Fruit fly (Drosophila melanogaster) whole organism, prepupa: ENCODE data around the gene CG17111.
A peak's percentile ranks its signal among the peaks of the same experiment; 100 is the strongest.

Experiments used
- Blimp-1 ChIP-seq: fragments of 200-800 bp; sonication (Bioruptor generic); optimal IDR thresholded peaks from 3 replicates; lab custom pipeline; 2017; ENCODE audit warnings: missing biosample characterization, missing genetic modification characterization, mild to moderate bottlenecking, moderate library complexity, missing genetic modification reagents
- CG10669 ChIP-seq: fragments of 200-800 bp; sonication (Bioruptor generic); optimal IDR thresholded peaks from 3 replicates; lab custom pipeline; 2018; ENCODE audit warnings: missing biosample characterization, mild to moderate bottlenecking, missing genetic modification characterization, moderate library complexity
- CG11294 ChIP-seq: fragments of 200-800 bp; sonication (Bioruptor generic); IDR thresholded peaks from 2 replicates; pipeline ENCODE4 v1.3.6; 2022; ENCODE audit warnings: missing biosample characterization, missing genetic modification characterization
- CG11762 ChIP-seq: fragments of 200-800 bp; sonication (Bioruptor generic); optimal IDR thresholded peaks from 3 replicates; lab custom pipeline; 2016; ENCODE audit warnings: missing biosample characterization, missing genetic modification characterization; ENCODE audit not compliant: insufficient read depth
- CG11902 ChIP-seq: fragments of 200-800 bp; sonication (Bioruptor generic); optimal IDR thresholded peaks from 3 replicates; lab custom pipeline; 2016; ENCODE audit warnings: missing biosample characterization, missing genetic modification characterization
- CG15336 ChIP-seq: fragments of 200-800 bp; sonication (Bioruptor generic); IDR thresholded peaks from 2 replicates; pipeline ENCODE4 v1.3.6; 2022; ENCODE audit warnings: missing biosample characterization, missing genetic modification characterization
- CG1621 ChIP-seq: fragments of 200-800 bp; sonication (Bioruptor generic); optimal IDR thresholded peaks from 3 replicates; lab custom pipeline; 2018; ENCODE audit warnings: missing biosample characterization, mild to moderate bottlenecking, missing genetic modification characterization
- CG16779 ChIP-seq: fragments of 200-800 bp; sonication (Bioruptor generic); optimal IDR thresholded peaks from 3 replicates; lab custom pipeline; 2017; ENCODE audit warnings: missing biosample characterization, mild to moderate bottlenecking, missing genetic modification characterization
- CG3032 ChIP-seq: fragments of 200-800 bp; optimal IDR thresholded peaks from 2 replicates; lab custom pipeline; 2019; ENCODE audit warnings: missing biosample characterization, mild to moderate bottlenecking, missing genetic modification characterization, moderate library complexity
- CG31627 ChIP-seq: fragments of 200-800 bp; sonication (Bioruptor generic); optimal IDR thresholded peaks from 3 replicates; lab custom pipeline; 2016; ENCODE audit warnings: missing biosample characterization, missing genetic modification characterization
- CG32006 ChIP-seq: fragments of 200-800 bp; sonication (Bioruptor generic); optimal IDR thresholded peaks from 3 replicates; lab custom pipeline; 2017; ENCODE audit warnings: missing biosample characterization, mild to moderate bottlenecking, missing genetic modification characterization
- CG34406 ChIP-seq: fragments of 200-800 bp; sonication (Bioruptor generic); optimal IDR thresholded peaks from 3 replicates; lab custom pipeline; 2016; ENCODE audit warnings: missing biosample characterization, missing genetic modification characterization
- CG3919 ChIP-seq: fragments of 200-800 bp; sonication (Bioruptor generic); optimal IDR thresholded peaks from 3 replicates; lab custom pipeline; 2016; ENCODE audit warnings: missing biosample characterization, missing genetic modification characterization
- CG4318 ChIP-seq: fragments of 200-800 bp; sonication (Bioruptor generic); optimal IDR thresholded peaks from 3 replicates; lab custom pipeline; 2017; ENCODE audit warnings: missing biosample characterization, mild to moderate bottlenecking, missing genetic modification characterization
- CG6276 ChIP-seq: fragments of 200-800 bp; sonication (Bioruptor generic); optimal IDR thresholded peaks from 2 replicates; lab custom pipeline; 2017; ENCODE audit warnings: missing biosample characterization, mild to moderate bottlenecking, missing genetic modification characterization
- CG6792 ChIP-seq: fragments of 200-800 bp; sonication (Bioruptor generic); optimal IDR thresholded peaks from 3 replicates; lab custom pipeline; 2016; ENCODE audit warnings: missing biosample characterization, missing genetic modification characterization
- CG6808 ChIP-seq: fragments of 200-800 bp; sonication (Bioruptor generic); optimal IDR thresholded peaks from 3 replicates; lab custom pipeline; 2017; ENCODE audit warnings: missing biosample characterization, missing genetic modification characterization, mild to moderate bottlenecking, moderate library complexity, missing genetic modification reagents
- CG7368 ChIP-seq: fragments of 200-800 bp; sonication (Bioruptor generic); optimal IDR thresholded peaks from 3 replicates; lab custom pipeline; 2016; ENCODE audit warnings: missing biosample characterization, missing genetic modification characterization
- CG8319 ChIP-seq: fragments of 200-800 bp; sonication (Bioruptor generic); optimal IDR thresholded peaks from 3 replicates; lab custom pipeline; 2016; ENCODE audit warnings: missing biosample characterization, missing genetic modification characterization
- CG9139 ChIP-seq: fragments of 200-800 bp; sonication (Bioruptor generic); optimal IDR thresholded peaks from 3 replicates; lab custom pipeline; 2017; ENCODE audit warnings: missing biosample characterization, mild to moderate bottlenecking, missing genetic modification characterization
- Eip75B ChIP-seq: fragments of 200-800 bp; sonication (Bioruptor generic); optimal IDR thresholded peaks from 3 replicates; lab custom pipeline; 2016; ENCODE audit warnings: missing biosample characterization, missing genetic modification characterization
- Eip78C ChIP-seq: fragments of 200-800 bp; sonication (Bioruptor generic); peaks from one replicate; lab custom pipeline; 2016; ENCODE audit warnings: missing biosample characterization, missing genetic modification characterization
- Ets21C ChIP-seq: fragments of 200-800 bp; sonication (Bioruptor generic); optimal IDR thresholded peaks from 3 replicates; lab custom pipeline; 2016; ENCODE audit warnings: missing biosample characterization, missing genetic modification characterization
- Ets96B ChIP-seq: fragments of 200-800 bp; optimal IDR thresholded peaks from 2 replicates; lab custom pipeline; 2019; ENCODE audit warnings: missing biosample characterization, mild to moderate bottlenecking, missing genetic modification characterization, moderate library complexity
- Gug ChIP-seq: fragments of 200-800 bp; sonication (Bioruptor generic); IDR thresholded peaks from 2 replicates; pipeline ENCODE4 v1.3.6; 2022; ENCODE audit warnings: missing biosample characterization, missing genetic modification characterization
- Hr38 ChIP-seq: sonication (Bioruptor generic); optimal IDR thresholded peaks from 2 replicates; lab custom pipeline; 2016; ENCODE audit warnings: missing biosample characterization, missing genetic modification characterization
- Hr39 ChIP-seq: fragments of 200-800 bp; sonication (Bioruptor generic); optimal IDR thresholded peaks from 2 replicates; lab custom pipeline; 2016; ENCODE audit warnings: missing biosample characterization, missing genetic modification characterization
- Hr4 ChIP-seq: fragments of 200-800 bp; sonication (Bioruptor generic); optimal IDR thresholded peaks from 3 replicates; lab custom pipeline; 2016; ENCODE audit warnings: missing biosample characterization, missing genetic modification characterization
- Lpt ChIP-seq: fragments of 200-800 bp; sonication (Bioruptor generic); optimal IDR thresholded peaks from 3 replicates; lab custom pipeline; 2016; ENCODE audit warnings: missing biosample characterization, missing genetic modification characterization
- Met ChIP-seq: fragments of 200-800 bp; sonication (Bioruptor generic); optimal IDR thresholded peaks from 3 replicates; lab custom pipeline; 2016; ENCODE audit warnings: missing biosample characterization, missing genetic modification characterization
- OdsH ChIP-seq: fragments of 200-800 bp; sonication (Bioruptor generic); optimal IDR thresholded peaks from 3 replicates; lab custom pipeline; 2016; ENCODE audit warnings: missing biosample characterization, missing genetic modification characterization
- Smox ChIP-seq: fragments of 200-800 bp; sonication (Bioruptor generic); optimal IDR thresholded peaks from 3 replicates; lab custom pipeline; 2016; ENCODE audit warnings: missing biosample characterization, missing genetic modification characterization
- Sox102F ChIP-seq: fragments of 200-800 bp; sonication (Bioruptor generic); optimal IDR thresholded peaks from 2 replicates; lab custom pipeline; 2016; ENCODE audit warnings: missing biosample characterization, mild to moderate bottlenecking, missing genetic modification characterization
- Sox14 ChIP-seq: fragments of 200-800 bp; sonication (Bioruptor generic); optimal IDR thresholded peaks from 3 replicates; lab custom pipeline; 2016; ENCODE audit warnings: missing biosample characterization, missing genetic modification characterization
- achi ChIP-seq: fragments of 200-800 bp; sonication (Bioruptor generic); optimal IDR thresholded peaks from 3 replicates; lab custom pipeline; 2016; ENCODE audit warnings: missing biosample characterization, missing genetic modification characterization
- acj6 ChIP-seq: fragments of 200-800 bp; sonication (Bioruptor generic); optimal IDR thresholded peaks from 3 replicates; lab custom pipeline; 2016; ENCODE audit warnings: missing biosample characterization, missing genetic modification characterization
- cyc ChIP-seq: fragments of 200-800 bp; sonication (Bioruptor generic); optimal IDR thresholded peaks from 3 replicates; lab custom pipeline; 2016; ENCODE audit warnings: missing biosample characterization, missing genetic modification characterization
- dac ChIP-seq: fragments of 200-800 bp; sonication (Bioruptor generic); optimal IDR thresholded peaks from 2 replicates; lab custom pipeline; 2017; ENCODE audit warnings: missing biosample characterization, mild to moderate bottlenecking, missing genetic modification characterization
- dsx ChIP-seq: fragments of 200-800 bp; optimal IDR thresholded peaks from 3 replicates; lab custom pipeline; 2019; ENCODE audit warnings: missing biosample characterization, mild to moderate bottlenecking, missing genetic modification characterization, moderate library complexity; ENCODE audit not compliant: poor library complexity, severe bottlenecking
- fd85E ChIP-seq: fragments of 200-800 bp; sonication (Bioruptor generic); optimal IDR thresholded peaks from 3 replicates; lab custom pipeline; 2016; ENCODE audit warnings: missing biosample characterization, missing genetic modification characterization
- fkh ChIP-seq: fragments of 200-800 bp; sonication (Bioruptor generic); optimal IDR thresholded peaks from 3 replicates; lab custom pipeline; 2017; ENCODE audit warnings: missing biosample characterization, mild to moderate bottlenecking, missing genetic modification characterization, moderate library complexity
- salr ChIP-seq, 2 experiments: fragments of 200-800 bp; sonication (Bioruptor generic); optimal IDR thresholded peaks; 3 replicates each; lab custom pipeline; 2016 to 2018; ENCODE audit warnings: missing biosample characterization in 2 of 2, missing genetic modification characterization in 2 of 2, mild to moderate bottlenecking in 1 of 2
- spab ChIP-seq: fragments of 200-800 bp; sonication (Bioruptor generic); optimal IDR thresholded peaks from 2 replicates; lab custom pipeline; 2017; ENCODE audit warnings: missing biosample characterization, mild to moderate bottlenecking, missing genetic modification characterization, missing genetic modification reagents
- ss ChIP-seq, 2 experiments: fragments of 200-800 bp; sonication (Bioruptor generic); optimal IDR thresholded peaks; 2 replicates in 1 of 2; 3 replicates in 1 of 2; lab custom pipeline; 2017 to 2018; ENCODE audit warnings: mild to moderate bottlenecking in 2 of 2, missing biosample characterization in 2 of 2, missing genetic modification characterization in 2 of 2, moderate library complexity in 1 of 2

The CG17111 gene

DNA sequence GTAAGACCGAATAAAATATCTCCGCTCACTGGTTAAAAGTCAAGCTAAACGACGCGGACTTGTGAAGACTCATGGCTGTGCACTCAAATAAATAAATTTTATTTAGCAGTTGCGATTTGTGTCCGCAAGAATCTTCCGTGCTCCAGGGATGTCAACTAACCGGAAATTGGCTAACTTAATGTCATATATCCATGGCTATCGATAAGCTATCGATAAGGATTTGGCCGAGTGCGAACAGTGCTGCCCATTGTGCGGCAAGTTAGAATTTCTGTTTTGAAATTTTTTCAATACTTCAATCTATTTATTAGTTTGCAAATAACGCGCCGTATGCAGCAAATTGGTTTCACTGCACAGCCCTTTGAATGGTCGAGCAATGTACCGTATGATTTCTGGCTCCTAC, 13.1 kb downstream of the CG17111 start, which contains the start of gene p53 (continued):
- TF ChIP-seq Met (peak; percentile 66), Hr4 (no peak), Eip78C (GFP tag; lab: Kevin White, UChicago) (no peak), dac (GFP tag; lab: Kevin White, UChicago) (no peak), fkh (GFP tag; lab: Kevin White, UChicago) (peak; percentile 42), CG32006 (GFP tag; lab: Kevin White, UChicago) (no peak), Sox102F (peak; percentile 47), CG16779 (tag; lab: Kevin White, UChicago) (no peak), fd85E (peak; percentile 5), achi (peak; percentile 96), Ets96B (no peak), acj6 (GFP tag; lab: Kevin White, UChicago) (peak; percentile 62), salr (GFP tag; optimal IDR thresholded peaks at IDR 0.05; lab: Kevin White, UChicago) (peak in 1 of 2 experiments; percentile 71), CG3919 (GFP tag; lab: Kevin White, UChicago) (peak; percentile 69), CG34406 (GFP tag; lab: Kevin White, UChicago) (peak; percentile 46), Lpt (no peak), Smox (GFP tag; lab: Kevin White, UChicago) (no peak), CG11762 (GFP tag; lab: Kevin White, UChicago) (peak; percentile 16), dsx (no peak), Hr39 (peak; percentile 63), CG11294 (GFP tag; lab: Robert Waterston, UW) (no peak), CG1621 (tag; lab: Kevin White, UChicago) (peak; percentile 50), Gug (GFP tag; lab: Robert Waterston, UW) (no peak)

DNA sequence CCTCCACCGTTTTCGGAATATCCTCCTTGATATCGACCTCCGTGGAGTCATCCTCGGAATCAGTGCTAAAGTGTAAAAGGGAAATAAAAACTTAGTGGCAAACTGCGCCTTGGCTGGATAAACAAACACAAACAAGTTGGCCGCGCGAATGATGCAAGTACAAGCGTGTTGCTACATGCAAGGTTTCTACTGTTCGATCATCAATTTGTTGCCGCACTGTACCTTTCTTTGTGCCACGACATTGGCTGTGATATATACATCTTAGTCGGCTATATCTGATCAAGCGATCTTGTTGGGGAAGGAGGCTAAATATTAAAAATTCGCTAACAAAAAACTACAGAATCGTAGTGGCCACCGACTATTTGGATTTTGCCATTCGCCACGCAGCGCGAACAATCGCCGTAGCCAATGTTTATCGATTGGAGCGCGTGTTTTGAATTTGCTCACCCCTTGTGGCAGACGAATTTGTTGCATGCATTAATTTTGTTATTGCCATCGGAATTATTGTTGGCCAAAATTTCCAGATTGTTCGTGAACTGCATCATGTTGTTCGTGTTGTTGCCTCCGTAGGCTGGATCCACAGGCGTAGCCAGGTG, 13.8 kb downstream of the CG17111 start:
- TF ChIP-seq Ets21C (GFP tag; lab: Kevin White, UChicago) (no peak), CG6792 (no peak), ss (GFP tag; optimal IDR thresholded peaks at IDR 0.05; lab: Kevin White, UChicago) (no peak)

DNA sequence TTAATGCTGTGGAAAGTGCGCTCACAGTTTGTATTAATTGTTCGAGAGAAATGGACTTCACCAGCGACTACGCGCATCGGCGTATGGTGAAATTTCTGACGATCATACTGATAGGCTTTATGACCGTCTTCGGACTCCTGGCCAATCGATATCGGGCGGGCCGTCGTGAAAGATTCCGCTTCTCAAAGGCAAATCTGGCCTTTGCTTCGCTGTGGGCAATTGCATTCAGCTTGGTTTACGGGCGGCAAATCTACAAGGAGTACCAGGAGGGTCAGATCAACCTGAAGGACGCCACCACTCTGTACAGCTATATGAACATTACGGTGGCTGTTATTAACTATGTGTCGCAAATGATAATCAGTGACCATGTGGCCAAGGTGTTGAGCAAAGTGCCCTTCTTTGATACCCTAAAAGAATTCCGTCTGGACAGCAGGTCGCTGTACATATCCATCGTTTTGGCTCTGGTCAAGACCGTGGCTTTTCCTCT, 15.4 kb downstream of the CG17111 start, which contains the start of gene Gr94a:
Gene Gr94a (plus strand): TSS at position 51 of the 487 bp plus-strand sequence.
- no peak for TF ChIP-seq Sox14 (GFP tag; lab: Kevin White, UChicago)
- no peak for TF ChIP-seq CG15336 (GFP tag; lab: Robert Waterston, UW)
- no peak for TF ChIP-seq CG31627 (GFP tag; lab: Kevin White, UChicago)

DNA sequence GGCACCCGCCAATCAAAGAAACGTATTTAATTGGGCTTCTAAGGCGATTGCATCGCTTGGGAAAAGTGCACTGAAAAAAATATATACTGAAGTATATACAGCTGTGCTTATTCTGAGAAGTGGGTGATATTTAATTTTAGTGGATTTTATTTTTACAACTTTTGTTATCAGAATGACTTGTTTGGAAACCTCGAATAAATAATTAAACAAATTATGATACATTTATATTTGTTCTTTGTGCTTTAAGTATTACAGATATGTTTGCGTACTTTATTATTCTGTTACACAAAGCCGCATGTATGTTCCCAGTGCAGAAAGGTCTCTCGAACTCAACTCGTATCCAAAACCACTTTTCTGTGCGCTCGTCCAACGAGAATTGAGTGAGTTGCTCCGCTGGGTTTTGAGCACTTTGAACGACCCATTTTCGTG, 18.4 kb downstream of the CG17111 start:
- TF ChIP-seq CG1621 (tag; lab: Kevin White, UChicago), result peak; percentile 20
- TF ChIP-seq Eip75B (GFP tag; lab: Kevin White, UChicago), result peak; percentile 87
- TF ChIP-seq CG7368 (GFP tag; lab: Kevin White, UChicago), result peak; percentile 74
- peak; percentile 67 for TF ChIP-seq CG8319 (GFP tag; lab: Kevin White, UChicago)
- peak; percentile 74 for TF ChIP-seq CG11902 (GFP tag; lab: Kevin White, UChicago)
- peak; percentile 79 for TF ChIP-seq CG10669 (GFP tag; lab: Kevin White, UChicago)
- peak; percentile 88 for TF ChIP-seq CG6792
- peak; percentile 83 for TF ChIP-seq CG6808 (GFP tag; lab: Kevin White, UChicago)
- TF ChIP-seq CG31627 (GFP tag; lab: Kevin White, UChicago), result peak; percentile 85
- TF ChIP-seq Ets96B, result peak; percentile 83
- peak; percentile 74 for TF ChIP-seq Ets21C (GFP tag; lab: Kevin White, UChicago)
- peak; percentile 87 for TF ChIP-seq CG4318 (GFP tag; lab: Kevin White, UChicago)
- peak; percentile 89 for TF ChIP-seq OdsH (GFP tag; lab: Kevin White, UChicago)
- TF ChIP-seq CG11294 (GFP tag; lab: Robert Waterston, UW), result peak; percentile 60
- peak; percentile 64 for TF ChIP-seq CG9139 (GFP tag; lab: Kevin White, UChicago)
- TF ChIP-seq CG3919 (GFP tag; lab: Kevin White, UChicago), result peak; percentile 88
- TF ChIP-seq Hr38 (GFP tag; lab: Kevin White, UChicago), result no peak
- TF ChIP-seq CG15336 (GFP tag; lab: Robert Waterston, UW), result peak; percentile 91
- peak; percentile 83 for TF ChIP-seq cyc
- TF ChIP-seq ss (GFP tag; optimal IDR thresholded peaks at IDR 0.05; lab: Kevin White, UChicago), result peak; percentile 62 to 71
- peak; percentile 69 for TF ChIP-seq dsx
- peak; percentile 78 for TF ChIP-seq spab (GFP tag; lab: Kevin White, UChicago)
- peak; percentile 85 for TF ChIP-seq CG6276
- peak; percentile 87 for TF ChIP-seq CG3032 (tag; lab: Kevin White, UChicago)
- TF ChIP-seq Blimp-1 (GFP tag; lab: Kevin White, UChicago), result peak; percentile 72
